In the genomic region with DNA sequence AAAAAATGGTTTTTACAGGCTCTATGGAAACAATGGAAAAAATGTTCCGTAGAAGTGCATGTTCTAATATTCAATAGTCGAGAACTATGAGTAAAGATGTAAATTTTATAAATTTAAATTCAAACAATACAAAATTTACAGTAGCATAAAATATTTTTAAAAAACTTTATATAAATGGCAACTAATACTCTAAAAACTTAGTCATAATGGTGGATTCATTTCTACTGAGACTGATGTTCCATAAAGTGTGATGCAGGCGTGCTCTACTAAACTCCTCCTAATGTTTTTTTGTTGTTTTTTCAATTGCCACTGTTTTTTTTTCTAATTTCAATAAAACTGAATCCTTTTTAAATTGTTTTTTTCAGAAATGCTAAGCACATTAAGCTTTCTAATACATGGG, we compare ENCODE assay signal across 8 worm cellular contexts.
TF ChIP-seq lines count a peak whose summit lies in the region.

Gene gtap-2, plus strand, starts transcription at position 366 of the 400 bp plus-strand sequence.

TF ChIP-seq in whole organism, L1 larva, 84 proteins besides CTCF, POLR2A, EP300 and RAD21 (continues in another document):
- TF ChIP-seq pax-3 (tag; optimal IDR thresholded peaks at IDR 0.05; lab: Kevin White, UChicago) (peak; percentile 61), lin-14 (GFP tag; optimal IDR thresholded peaks at IDR 0.05; lab: Kevin White, UChicago) (peak; percentile 21), lin-15B (tag; optimal IDR thresholded peaks at IDR 0.05; lab: Kevin White, UChicago) (no peak), mab-9 (GFP tag; IDR thresholded peaks at IDR 0.05; lab: Robert Waterston, UW) (no peak), pqm-1 (tag; optimal IDR thresholded peaks at IDR 0.05; lab: Kevin White, UChicago) (no peak), unc-30 (tag; optimal IDR thresholded peaks at IDR 0.05; lab: Kevin White, UChicago) (no peak), C34B4.2 (tag; optimal IDR thresholded peaks at IDR 0.05; lab: Kevin White, UChicago) (no peak), ceh-63 (GFP tag; optimal IDR thresholded peaks at IDR 0.05; lab: Kevin White, UChicago) (no peak), nhr-90 (tag; optimal IDR thresholded peaks at IDR 0.05; lab: Kevin White, UChicago; ENCODE audit: poor library complexity) (peak; percentile 10), fkh-8 (tag; optimal IDR thresholded peaks at IDR 0.05; lab: Kevin White, UChicago) (peak; percentile 47), nhr-28 (tag; optimal IDR thresholded peaks at IDR 0.05; lab: Kevin White, UChicago) (no peak)

TF ChIP-seq in whole organism, L2 larva, 48 proteins besides CTCF, POLR2A, EP300 and RAD21 (continues in another document):
- no peak for TF ChIP-seq gmeb-1 (tag; optimal IDR thresholded peaks at IDR 0.05; lab: Kevin White, UChicago)
- TF ChIP-seq ama-1 (optimal IDR thresholded peaks at IDR 0.05; lab: Kevin White, UChicago): no peak
- TF ChIP-seq dmd-4 (tag; optimal IDR thresholded peaks at IDR 0.05; lab: Kevin White, UChicago): no peak
- TF ChIP-seq sma-9 (GFP tag; optimal IDR thresholded peaks at IDR 0.05; lab: Kevin White, UChicago): peak; percentile 15
- TF ChIP-seq sma-9 (tag; optimal IDR thresholded peaks at IDR 0.05; lab: Kevin White, UChicago): no peak
- no peak for TF ChIP-seq elt-1 (tag; optimal IDR thresholded peaks at IDR 0.05; lab: Kevin White, UChicago)
- TF ChIP-seq nhr-237 (tag; optimal IDR thresholded peaks at IDR 0.05; lab: Kevin White, UChicago): no peak
- TF ChIP-seq C34F6.9 (tag; optimal IDR thresholded peaks at IDR 0.05; lab: Kevin White, UChicago): peak; percentile 69
- peak in 1 of 2 experiments; percentile 65 for TF ChIP-seq lsy-2 (tag; optimal IDR thresholded peaks at IDR 0.05; lab: Kevin White, UChicago)
- no peak for TF ChIP-seq nhr-25 (tag; optimal IDR thresholded peaks at IDR 0.05; lab: Kevin White, UChicago)
- no peak for TF ChIP-seq mbf-1 (tag; optimal IDR thresholded peaks at IDR 0.05; lab: Kevin White, UChicago)

TF ChIP-seq in whole organism, L3 larva, 47 proteins besides CTCF, POLR2A, EP300 and RAD21:
- TF ChIP-seq fos-1 (tag; optimal IDR thresholded peaks at IDR 0.05; lab: Kevin White, UChicago) (no peak), lin-15B (tag; optimal IDR thresholded peaks at IDR 0.05; lab: Kevin White, UChicago) (peak; percentile 32), pha-4 (tag; optimal IDR thresholded peaks at IDR 0.05; lab: Kevin White, UChicago) (peak; percentile 60), nfya-1 (tag; optimal IDR thresholded peaks at IDR 0.05; lab: Kevin White, UChicago; ENCODE audit: insufficient read depth) (peak; percentile 18), nhr-43 (tag; optimal IDR thresholded peaks at IDR 0.05; lab: Kevin White, UChicago; ENCODE audit: poor library complexity, severe bottlenecking) (peak; percentile 17), nhr-23 (tag; optimal IDR thresholded peaks at IDR 0.05; lab: Kevin White, UChicago) (no peak), eor-1 (tag; optimal IDR thresholded peaks at IDR 0.05; lab: Kevin White, UChicago) (peak in 1 of 2 experiments; percentile 20), tbx-2 (tag; optimal IDR thresholded peaks at IDR 0.05; lab: Kevin White, UChicago) (no peak)

TF ChIP-seq in whole organism, L4 larva, 104 proteins besides CTCF, POLR2A, EP300 and RAD21:
- TF ChIP-seq T20F7.1 (GFP tag; optimal IDR thresholded peaks at IDR 0.05; lab: Kevin White, UChicago): peak; percentile 37
- TF ChIP-seq Y75B8A.6 (GFP tag; IDR thresholded peaks at IDR 0.05; lab: Robert Waterston, UW): no peak
- peak in 1 of 2 experiments; percentile 37 for TF ChIP-seq lsy-2 (tag; optimal IDR thresholded peaks at IDR 0.05; lab: Kevin White, UChicago)
- TF ChIP-seq lin-38 (GFP tag; IDR thresholded peaks at IDR 0.05; lab: Robert Waterston, UW): peak; percentile 53
- no peak for TF ChIP-seq tag-97 (GFP tag; IDR thresholded peaks at IDR 0.05; lab: Robert Waterston, UW)
- no peak for TF ChIP-seq unc-39 (tag; optimal IDR thresholded peaks at IDR 0.05; lab: Kevin White, UChicago)
- TF ChIP-seq dve-1 (tag; optimal IDR thresholded peaks at IDR 0.05; lab: Kevin White, UChicago; ENCODE audit: insufficient read depth): peak; percentile 3
- TF ChIP-seq hlh-30 (tag; optimal IDR thresholded peaks at IDR 0.05; lab: Kevin White, UChicago; ENCODE audit: insufficient read depth): peak; percentile 9
- TF ChIP-seq nhr-6 (tag; optimal IDR thresholded peaks at IDR 0.05; lab: Kevin White, UChicago): no peak
- peak; percentile 35 for TF ChIP-seq mes-2 (tag; optimal IDR thresholded peaks at IDR 0.05; lab: Kevin White, UChicago; ENCODE audit: poor library complexity, severe bottlenecking)
- TF ChIP-seq hif-1 (tag; optimal IDR thresholded peaks at IDR 0.05; lab: Kevin White, UChicago): peak in 1 of 2 experiments; percentile 54

TF ChIP-seq in whole organism, early embryonic, 17 proteins besides CTCF, POLR2A, EP300 and RAD21:
- no peak for TF ChIP-seq flt-1 (GFP tag; IDR thresholded peaks at IDR 0.05; lab: Robert Waterston, UW)
- 0 out of 2 replicates have a peak, but pooled peaks have one; percentile 37 for TF ChIP-seq tbx-37 (GFP tag; conservative IDR thresholded peaks at IDR 0.05; lab: Robert Waterston, UW)

TF ChIP-seq in whole organism, late embryonic, 69 proteins besides CTCF, POLR2A, EP300 and RAD21 (continues in another document):
- TF ChIP-seq hlh-8 (tag; optimal IDR thresholded peaks at IDR 0.05; lab: Kevin White, UChicago) (peak; percentile 70), ref-2 (tag; optimal IDR thresholded peaks at IDR 0.05; lab: Kevin White, UChicago) (no peak), elt-2 (tag; optimal IDR thresholded peaks at IDR 0.05; lab: Kevin White, UChicago) (peak; percentile 45), fax-1 (tag; optimal IDR thresholded peaks at IDR 0.05; lab: Kevin White, UChicago) (peak; percentile 48), ceh-31 (tag; optimal IDR thresholded peaks at IDR 0.05; lab: Kevin White, UChicago) (peak; percentile 68), sdc-2 (tag; optimal IDR thresholded peaks at IDR 0.05; lab: Kevin White, UChicago) (no peak), dmd-4 (tag; optimal IDR thresholded peaks at IDR 0.05; lab: Kevin White, UChicago; ENCODE audit: borderline replicate concordance) (no peak), dve-1 (tag; optimal IDR thresholded peaks at IDR 0.05; lab: Kevin White, UChicago) (no peak), tbx-7 (tag; optimal IDR thresholded peaks at IDR 0.05; lab: Kevin White, UChicago) (peak; percentile 50), mec-3 (tag; optimal IDR thresholded peaks at IDR 0.05; lab: Kevin White, UChicago; ENCODE audit: borderline replicate concordance) (no peak), nhr-11 (tag; optimal IDR thresholded peaks at IDR 0.05; lab: Kevin White, UChicago) (no peak), ets-4 (tag; optimal IDR thresholded peaks at IDR 0.05; lab: Kevin White, UChicago) (peak; percentile 54), ceh-48 (tag; optimal IDR thresholded peaks at IDR 0.05; lab: Kevin White, UChicago) (no peak), zip-5 (tag; optimal IDR thresholded peaks at IDR 0.05; lab: Kevin White, UChicago) (peak; percentile 73), tbx-2 (tag; optimal IDR thresholded peaks at IDR 0.05; lab: Kevin White, UChicago) (peak; percentile 77)

TF ChIP-seq in whole organism, mixed stage, embryonic, 35 proteins besides CTCF, POLR2A, EP300 and RAD21:
- no peak for TF ChIP-seq nhr-237 (tag; optimal IDR thresholded peaks at IDR 0.05; lab: Kevin White, UChicago)
- peak; percentile 72 for TF ChIP-seq ces-1 (GFP tag; optimal IDR thresholded peaks at IDR 0.05; lab: Kevin White, UChicago)
- TF ChIP-seq lsy-2 (tag; optimal IDR thresholded peaks at IDR 0.05; lab: Kevin White, UChicago): peak; percentile 35

TF ChIP-seq in whole organism, young adult, 124 proteins besides CTCF, POLR2A, EP300 and RAD21:
- no peak for TF ChIP-seq mes-4 (tag; optimal IDR thresholded peaks at IDR 0.05; lab: Kevin White, UChicago)
- TF ChIP-seq aptf-2 (GFP tag; conservative IDR thresholded peaks at IDR 0.05; lab: Robert Waterston, UW): no peak
- TF ChIP-seq snpc-3.4 (tag; optimal IDR thresholded peaks at IDR 0.05; lab: Kevin White, UChicago): no peak
- peak; percentile 7 for TF ChIP-seq ZK185.1 (tag; optimal IDR thresholded peaks at IDR 0.05; lab: Kevin White, UChicago; ENCODE audit: poor library complexity, severe bottlenecking)
- no peak for TF ChIP-seq rcor-1 (GFP tag; IDR thresholded peaks at IDR 0.05; lab: Robert Waterston, UW)
- peak; percentile 85 for TF ChIP-seq ceh-100 (GFP tag; IDR thresholded peaks at IDR 0.05; lab: Robert Waterston, UW)
